Worm (Caenorhabditis elegans) whole organism, L4 larva: ENCODE results near the gene str-88.
A peak's percentile ranks its signal among the peaks of the same experiment; 100 is the strongest.

Experiments used
- D1046.2 ChIP-seq: fragments of 200-800 bp; sonication (Bioruptor generic); IDR thresholded peaks from 2 replicates; pipeline ENCODE4 v1.3.6; 2022; ENCODE audit warnings: missing genetic modification characterization, missing compliant biosample characterization
- F10B5.3 ChIP-seq: sonication (generic microtip); optimal IDR thresholded peaks from 2 replicates; lab custom pipeline; 2016; ENCODE audit warnings: mild to moderate bottlenecking, missing genetic modification characterization, missing compliant biosample characterization
- F26F4.8 ChIP-seq: fragments of 200-800 bp; sonication (Bioruptor generic); conservative IDR thresholded peaks from 2 replicates; pipeline ENCODE4 v1.3.6; 2022; ENCODE audit warnings: missing genetic modification characterization, missing compliant biosample characterization
- F37D6.2 ChIP-seq: sonication (generic microtip); optimal IDR thresholded peaks from 2 replicates; lab custom pipeline; 2016; ENCODE audit warnings: mild to moderate bottlenecking, missing genetic modification characterization, missing compliant biosample characterization
- F44E2.7 ChIP-seq: fragments of 200-800 bp; sonication (Bioruptor generic); IDR thresholded peaks from 2 replicates; pipeline ENCODE4 v2.1.2; 2022; ENCODE audit warnings: missing genetic modification characterization, missing compliant biosample characterization
- Y105C5A.15 ChIP-seq: fragments of 200-800 bp; sonication (Bioruptor generic); IDR thresholded peaks from 2 replicates; pipeline ENCODE4 v1.3.6; 2022; ENCODE audit warnings: missing genetic modification characterization, missing compliant biosample characterization
- Y75B8A.6 ChIP-seq: fragments of 200-800 bp; sonication (Bioruptor generic); IDR thresholded peaks from 2 replicates; pipeline ENCODE4 v1.3.6; 2022; ENCODE audit warnings: missing genetic modification reagents, missing genetic modification characterization, missing compliant biosample characterization
- arid-1 ChIP-seq: fragments of 200-800 bp; sonication (Bioruptor generic); conservative IDR thresholded peaks from 2 replicates; pipeline ENCODE4 v1.3.6; 2022; ENCODE audit warnings: missing genetic modification reagents, missing genetic modification characterization, missing compliant biosample characterization
- ceh-28 ChIP-seq: fragments of 150-350 bp; optimal IDR thresholded peaks from 2 replicates; lab custom pipeline; 2014; ENCODE audit warnings: missing biosample characterization, missing genetic modification reagents, missing genetic modification characterization
- ceh-44 ChIP-seq: fragments of 200-800 bp; sonication (Bioruptor generic); IDR thresholded peaks from 2 replicates; pipeline ENCODE4 v1.3.6; 2022; ENCODE audit warnings: missing genetic modification reagents, missing genetic modification characterization, missing compliant biosample characterization
- egl-27 ChIP-seq: sonication (generic microtip); optimal IDR thresholded peaks from 3 replicates; lab custom pipeline; 2017; ENCODE audit warnings: missing biosample characterization, missing genetic modification reagents, missing genetic modification characterization
- hlh-30 ChIP-seq: sonication (generic microtip); optimal IDR thresholded peaks from 2 replicates; lab custom pipeline; 2017; ENCODE audit warnings: antibody characterized with exemption, mild to moderate bottlenecking, missing genetic modification characterization, missing compliant biosample characterization; ENCODE audit not compliant: insufficient read depth
- jun-1 ChIP-seq: fragments of 150-350 bp; optimal IDR thresholded peaks from 2 replicates; lab custom pipeline; 2014; ENCODE audit warnings: missing biosample characterization, missing genetic modification reagents, missing genetic modification characterization
- madf-9 ChIP-seq: fragments of 200-800 bp; sonication (Bioruptor generic); conservative IDR thresholded peaks from 2 replicates; pipeline ENCODE4 v1.3.6; 2022; ENCODE audit warnings: missing genetic modification reagents, missing genetic modification characterization, missing compliant biosample characterization
- mxl-2 ChIP-seq: fragments of 200-800 bp; sonication (Bioruptor generic); conservative IDR thresholded peaks from 2 replicates; pipeline ENCODE4 v1.3.6; 2022; ENCODE audit warnings: missing genetic modification reagents, missing genetic modification characterization, missing compliant biosample characterization
- nhr-11 ChIP-seq: fragments of 150-350 bp; optimal IDR thresholded peaks from 2 replicates; lab custom pipeline; 2014; ENCODE audit warnings: missing biosample characterization, missing genetic modification characterization
- nhr-237 ChIP-seq: sonication (generic microtip); optimal IDR thresholded peaks from 2 replicates; lab custom pipeline; 2017; ENCODE audit warnings: missing biosample characterization, missing genetic modification characterization
- nhr-25 ChIP-seq: sonication (generic microtip); optimal IDR thresholded peaks from 2 replicates; lab custom pipeline; 2017; ENCODE audit warnings: missing genetic modification characterization, mild to moderate bottlenecking, missing compliant biosample characterization, antibody characterized with exemption, moderate library complexity, borderline replicate concordance; ENCODE audit not compliant: insufficient read depth
- nhr-41 ChIP-seq: fragments of 200-800 bp; sonication (Bioruptor generic); IDR thresholded peaks from 2 replicates; pipeline ENCODE4 v1.3.6; 2022; ENCODE audit warnings: missing genetic modification reagents, missing genetic modification characterization, missing compliant biosample characterization
- nhr-6 ChIP-seq: fragments of 150-350 bp; optimal IDR thresholded peaks from 2 replicates; lab custom pipeline; 2014; ENCODE audit warnings: missing biosample characterization, missing genetic modification characterization
- nhr-76 ChIP-seq: fragments of 150-350 bp; optimal IDR thresholded peaks from 2 replicates; lab custom pipeline; 2014; ENCODE audit warnings: missing biosample characterization, missing genetic modification characterization
- set-16 ChIP-seq: fragments of 200-800 bp; sonication (Bioruptor generic); IDR thresholded peaks from 2 replicates; pipeline ENCODE4 v1.3.6; 2022; ENCODE audit warnings: missing genetic modification reagents, missing genetic modification characterization, missing compliant biosample characterization
- skn-1 ChIP-seq: fragments of 150-350 bp; optimal IDR thresholded peaks from 2 replicates; lab custom pipeline; 2014; ENCODE audit warnings: missing biosample characterization, missing genetic modification characterization
- snpc-4 ChIP-seq: fragments of 150-350 bp; optimal IDR thresholded peaks from 2 replicates; lab custom pipeline; 2014; ENCODE audit warnings: missing biosample characterization, missing genetic modification characterization
- spr-1 ChIP-seq: sonication (generic microtip); optimal IDR thresholded peaks from 2 replicates; lab custom pipeline; 2016; ENCODE audit warnings: mild to moderate bottlenecking, missing genetic modification characterization, missing compliant biosample characterization
- tag-97 ChIP-seq: fragments of 200-800 bp; sonication (Bioruptor generic); IDR thresholded peaks from 2 replicates; pipeline ENCODE4 v1.3.6; 2022; ENCODE audit warnings: missing genetic modification characterization, missing compliant biosample characterization
- unc-62 ChIP-seq, 3 experiments: fragments of 150-350 bp in 1 of 3; sonication (generic microtip); optimal IDR thresholded peaks in 2 of 3; peaks in 1 of 3; 1 replicate in 1 of 3; 2 replicates in 2 of 3; lab custom pipeline; 2014 to 2017; ENCODE audit warnings: missing biosample characterization in 3 of 3, missing genetic modification characterization in 3 of 3, missing genetic modification reagents in 3 of 3, missing genotype in 1 of 3
- zfp-2 ChIP-seq: sonication (generic microtip); optimal IDR thresholded peaks from 2 replicates; lab custom pipeline; 2016; ENCODE audit warnings: mild to moderate bottlenecking, missing genetic modification characterization, missing compliant biosample characterization
- ztf-11 ChIP-seq: fragments of 150-350 bp; optimal IDR thresholded peaks from 2 replicates; lab custom pipeline; 2014; ENCODE audit warnings: missing biosample characterization, missing genetic modification characterization
- ztf-7 ChIP-seq: fragments of 150-350 bp; optimal IDR thresholded peaks from 2 replicates; lab custom pipeline; 2014; ENCODE audit warnings: missing biosample characterization, missing genetic modification characterization

Gene str-88

ce11 chrV:15344481-15344880, 39.2 kb downstream of the str-88 start, which contains the start of gene wrt-8:
Gene wrt-8 (minus strand): TSS chrV:15344581.
- TF ChIP-seq jun-1 (tag; lab: Kevin White, UChicago), result no peak
- no peak for TF ChIP-seq zfp-2
- TF ChIP-seq F10B5.3 (tag; lab: Kevin White, UChicago), result no peak
- TF ChIP-seq egl-27, result no peak
- TF ChIP-seq nhr-25, result no peak
- TF ChIP-seq madf-9 (GFP tag; lab: Robert Waterston, UW), result no peak
- no peak for TF ChIP-seq F44E2.7 (GFP tag; lab: Robert Waterston, UW)
- no peak for TF ChIP-seq D1046.2 (GFP tag; lab: Robert Waterston, UW)
- TF ChIP-seq nhr-6 (tag; lab: Kevin White, UChicago), result no peak
- no peak for TF ChIP-seq ceh-28 (tag; lab: Kevin White, UChicago)
- TF ChIP-seq tag-97 (GFP tag; lab: Robert Waterston, UW), result no peak
- no peak for TF ChIP-seq Y105C5A.15 (GFP tag; lab: Robert Waterston, UW)
- no peak for TF ChIP-seq snpc-4 (tag; lab: Kevin White, UChicago)
- TF ChIP-seq arid-1 (GFP tag; lab: Robert Waterston, UW), result no peak
- no peak for TF ChIP-seq F26F4.8 (GFP tag; lab: Robert Waterston, UW)
- TF ChIP-seq ceh-44 (GFP tag; lab: Robert Waterston, UW), result no peak
- TF ChIP-seq hlh-30 (tag; lab: Kevin White, UChicago), result no peak

ce11 chrV:15341404-15341803, 42.2 kb downstream of the str-88 start, which contains the start of gene clec-229:
Gene clec-229 (minus strand): TSS chrV:15341504.
- TF ChIP-seq unc-62 (GFP tag; optimal IDR thresholded peaks at IDR 0.05 in 1 of 2; lab: Kevin White, UChicago), result peak in 1 of 2 experiments; percentile 24
- no peak for TF ChIP-seq unc-62 (tag; optimal IDR thresholded peaks at IDR 0.05; lab: Kevin White, UChicago)
- no peak for TF ChIP-seq set-16 (GFP tag; lab: Robert Waterston, UW)

ce11 chrV:15339363-15339762, 44.3 kb downstream of the str-88 start, which contains the start of gene clec-228:
Gene clec-228 (minus strand): TSS chrV:15339463.
- TF ChIP-seq nhr-237 (tag; lab: Kevin White, UChicago) (no peak), ztf-7 (tag; lab: Kevin White, UChicago) (no peak), spr-1 (tag; lab: Kevin White, UChicago) (no peak), nhr-41 (GFP tag; lab: Robert Waterston, UW) (no peak), Y75B8A.6 (GFP tag; lab: Robert Waterston, UW) (no peak), mxl-2 (GFP tag; lab: Robert Waterston, UW) (no peak), ztf-11 (tag; lab: Kevin White, UChicago) (no peak), F37D6.2 (no peak)

ce11 chrV:15337405-15337804, 46.2 kb downstream of the str-88 start, which contains the start of gene wrt-7:
Gene wrt-7 (minus strand): TSS chrV:15337505.
- TF ChIP-seq unc-62 (GFP tag; optimal IDR thresholded peaks at IDR 0.05 in 1 of 2; lab: Kevin White, UChicago) (peak in 1 of 2 experiments; percentile 33), unc-62 (tag; optimal IDR thresholded peaks at IDR 0.05; lab: Kevin White, UChicago) (no peak), nhr-11 (tag; lab: Kevin White, UChicago) (no peak)
- TF ChIP-seq, all 104 proteins: peak for 1

ce11 chrV:15332851-15333250, 50.8 kb downstream of the str-88 start, which contains the start of gene srw-113:
Gene srw-113 (plus strand): TSS chrV:15333151.
- TF ChIP-seq skn-1 (tag; lab: Kevin White, UChicago) (no peak), nhr-76 (tag; lab: Kevin White, UChicago) (no peak)
